Worm (Caenorhabditis elegans): ENCODE measurements around the gene K10G6.9.

DNA sequence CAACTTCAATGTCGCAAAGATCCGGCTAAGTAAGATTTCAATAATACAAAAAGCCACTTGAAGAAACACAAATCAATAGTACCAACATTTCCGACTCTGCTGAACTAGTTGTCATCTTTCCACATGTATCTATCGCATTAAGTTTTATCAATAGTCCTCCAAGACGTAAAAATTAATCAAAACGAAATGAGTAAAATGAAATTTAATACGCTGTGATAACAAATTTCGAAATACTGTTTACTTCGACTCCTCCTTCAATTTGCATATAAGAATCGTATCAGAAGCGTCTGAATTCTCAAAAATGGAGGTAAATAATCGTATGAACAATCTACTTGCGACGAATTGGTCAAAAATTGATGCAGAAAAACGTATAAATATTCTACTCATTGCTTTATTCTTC is 18.6 kb downstream of the K10G6.9 start:
- no peak for TF ChIP-seq K09A11.1 (tag; optimal IDR thresholded peaks at IDR 0.05; ENCODE audit: insufficient read depth)
- no peak for TF ChIP-seq hlh-6 (tag; optimal IDR thresholded peaks at IDR 0.05)
- no peak for TF ChIP-seq unc-86 (tag; optimal IDR thresholded peaks at IDR 0.05)
- TF ChIP-seq nhr-11 (tag; optimal IDR thresholded peaks at IDR 0.05): no peak
- TF ChIP-seq gmeb-2 (tag; optimal IDR thresholded peaks at IDR 0.05): no peak
